Worm (Caenorhabditis elegans) whole organism, L4/young adult: Measurements from ENCODE around the gene ZC302.3.

Experiments
- W03F9.2 ChIP-seq: fragments of 150-350 bp; optimal IDR thresholded peaks from 2 replicates; lab custom pipeline; 2014; ENCODE audit warnings: missing biosample characterization, missing genetic modification characterization
- dao-5 ChIP-seq: sonication (generic microtip); optimal IDR thresholded peaks from 2 replicates; lab custom pipeline; 2016; ENCODE audit warnings: missing genotype, missing genetic modification characterization, moderate library complexity, missing compliant biosample characterization
- him-1 ChIP-seq: sonication (generic microtip); optimal IDR thresholded peaks from 2 replicates; lab custom pipeline; 2016; ENCODE audit warnings: missing genotype, missing genetic modification reagents, missing genetic modification characterization, missing compliant biosample characterization

DNA sequence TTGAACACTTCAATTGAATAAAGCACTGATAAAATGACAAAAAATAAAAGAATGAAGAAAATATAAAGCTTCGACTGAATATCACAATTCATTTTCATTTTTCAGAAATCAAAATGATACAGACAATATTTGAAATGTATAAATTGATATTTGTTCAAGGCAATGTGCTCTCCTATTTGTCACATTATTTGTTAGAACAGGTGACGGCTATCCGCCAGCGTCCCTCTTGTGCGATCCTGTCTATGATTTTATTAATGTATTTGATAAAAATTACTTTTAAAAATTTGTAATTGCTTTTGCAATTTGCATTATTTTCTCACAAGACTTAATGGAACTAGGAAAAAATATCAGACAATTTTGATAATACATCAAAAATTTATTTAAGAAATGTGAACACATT is 12.8 kb upstream of the ZC302.3 start, which contains the start of gene F28H7.7:
- no peak for TF ChIP-seq him-1 (tag; lab: Kevin White, UChicago)
- no peak for TF ChIP-seq dao-5 (tag; lab: Kevin White, UChicago)
- no peak for TF ChIP-seq W03F9.2
